Fruit fly (Drosophila melanogaster): ENCODE data around the gene CG32756.

dm6 chrX:5941824-5942223 lies 3.7 kb upstream of the CG32756 start:
- TF ChIP-seq CTCF (optimal IDR thresholded peaks at IDR 0.05) (no peak), CG8478 (optimal IDR thresholded peaks at IDR 0.05) (no peak)
